Fruit fly (Drosophila melanogaster): ENCODE measurements around the gene CG3558.

- no peak for TF ChIP-seq ttk (optimal IDR thresholded peaks at IDR 0.05)
- TF ChIP-seq insv (optimal IDR thresholded peaks at IDR 0.05) = no peak
- TF ChIP-seq Myc (optimal IDR thresholded peaks at IDR 0.05) = no peak
- no peak for TF ChIP-seq h (optimal IDR thresholded peaks at IDR 0.05)
- no peak for TF ChIP-seq psq (optimal IDR thresholded peaks at IDR 0.05)
Measured at dm6 chr2L:2993702-2994101, 1.0 kb downstream of the CG3558 start.

All from Kc167 (cell line).